Worm (Caenorhabditis elegans) whole organism, L2 larva: ENCODE measurements around the gene pqn-8.

ENCODE experiments used
- C34F6.9 ChIP-seq: fragments of 150-350 bp; optimal IDR thresholded peaks from 2 replicates; lab custom pipeline; 2014; ENCODE audit warnings: missing biosample characterization, missing genetic modification characterization
- F13H6.1 ChIP-seq: sonication (generic microtip); optimal IDR thresholded peaks from 2 replicates; lab custom pipeline; 2016; ENCODE audit warnings: missing genetic modification characterization, missing compliant biosample characterization
- R02D3.7 ChIP-seq: fragments of 150-350 bp; optimal IDR thresholded peaks from 2 replicates; lab custom pipeline; 2014; ENCODE audit warnings: missing biosample characterization, missing genetic modification characterization
- Y55F3AM.14 ChIP-seq: fragments of 200-800 bp; sonication (Bioruptor generic); optimal IDR thresholded peaks from 2 replicates; lab custom pipeline; 2018; ENCODE audit warnings: mild to moderate bottlenecking, missing genetic modification characterization, missing compliant biosample characterization
- ZK546.5 ChIP-seq: sonication (generic microtip); optimal IDR thresholded peaks from 2 replicates; lab custom pipeline; 2017; ENCODE audit warnings: missing biosample characterization, missing genetic modification characterization
- alr-1 ChIP-seq: fragments of 150-350 bp; optimal IDR thresholded peaks from 2 replicates; lab custom pipeline; 2014; ENCODE audit warnings: missing biosample characterization, missing genetic modification characterization
- aly-2 ChIP-seq: fragments of 150-350 bp; optimal IDR thresholded peaks from 2 replicates; lab custom pipeline; 2014; ENCODE audit warnings: missing biosample characterization, missing genetic modification characterization
- ama-1 ChIP-seq: fragments of 150-350 bp; optimal IDR thresholded peaks from 2 replicates; lab custom pipeline; 2018; ENCODE audit warnings: inconsistent platforms
- ceh-16 ChIP-seq: fragments of 150-350 bp; optimal IDR thresholded peaks from 2 replicates; lab custom pipeline; 2014; ENCODE audit warnings: missing biosample characterization, missing genetic modification characterization
- crh-2 ChIP-seq: sonication (generic microtip); optimal IDR thresholded peaks from 2 replicates; lab custom pipeline; 2017; ENCODE audit warnings: missing biosample characterization, missing genetic modification characterization
- dmd-4 ChIP-seq: sonication (generic microtip); optimal IDR thresholded peaks from 2 replicates; lab custom pipeline; 2017; ENCODE audit warnings: missing biosample characterization, missing genetic modification characterization
- egl-27 ChIP-seq: sonication (generic microtip); optimal IDR thresholded peaks from 3 replicates; lab custom pipeline; 2017; ENCODE audit warnings: missing biosample characterization, missing genetic modification reagents, missing genetic modification characterization
- elt-1 ChIP-seq: fragments of 150-350 bp; optimal IDR thresholded peaks from 2 replicates; lab custom pipeline; 2014; ENCODE audit warnings: missing biosample characterization, missing genetic modification characterization
- elt-3 ChIP-seq: sonication (generic microtip); optimal IDR thresholded peaks from 2 replicates; lab custom pipeline; 2017; ENCODE audit warnings: missing biosample characterization, missing genetic modification characterization
- fos-1 ChIP-seq: fragments of 150-350 bp; optimal IDR thresholded peaks from 2 replicates; lab custom pipeline; 2014; ENCODE audit warnings: missing biosample characterization, missing genetic modification characterization
- gmeb-1 ChIP-seq: fragments of 150-350 bp; optimal IDR thresholded peaks from 2 replicates; lab custom pipeline; 2014; ENCODE audit warnings: missing biosample characterization, missing genetic modification characterization
- lin-11 ChIP-seq: fragments of 150-350 bp; sonication (generic microtip); optimal IDR thresholded peaks from 2 replicates; lab custom pipeline; 2014; ENCODE audit warnings: missing biosample characterization, missing genetic modification characterization, inconsistent platforms, mixed read lengths
- lin-13 ChIP-seq: fragments of 150-350 bp; optimal IDR thresholded peaks from 2 replicates; lab custom pipeline; 2014; ENCODE audit warnings: missing biosample characterization, missing genetic modification reagents, missing genetic modification characterization
- lin-39 ChIP-seq: fragments of 150-350 bp; optimal IDR thresholded peaks from 2 replicates; lab custom pipeline; 2014; ENCODE audit warnings: missing biosample characterization, missing genetic modification reagents, missing genetic modification characterization
- lsy-2 ChIP-seq, 2 experiments: fragments of 150-350 bp in 1 of 2; sonication (generic microtip) in 1 of 2; optimal IDR thresholded peaks; 2 replicates each; lab custom pipeline; 2014 to 2017; ENCODE audit warnings: missing biosample characterization in 2 of 2, missing genetic modification characterization in 2 of 2
- mbf-1 ChIP-seq: sonication (generic microtip); optimal IDR thresholded peaks from 2 replicates; lab custom pipeline; 2017; ENCODE audit warnings: missing biosample characterization, missing genetic modification characterization
- mdl-1 ChIP-seq, 2 experiments: fragments of 150-350 bp in 1 of 2; sonication (generic microtip) in 1 of 2; optimal IDR thresholded peaks; 2 replicates each; lab custom pipeline; 2017; ENCODE audit warnings: missing biosample characterization in 2 of 2, missing genetic modification characterization in 2 of 2
- nhr-129 ChIP-seq: fragments of 150-350 bp; optimal IDR thresholded peaks from 2 replicates; lab custom pipeline; 2014; ENCODE audit warnings: missing biosample characterization, missing genetic modification characterization
- nhr-23 ChIP-seq: fragments of 150-350 bp; optimal IDR thresholded peaks from 2 replicates; lab custom pipeline; 2014; ENCODE audit warnings: missing biosample characterization, missing genetic modification reagents, missing genetic modification characterization
- nhr-25 ChIP-seq: fragments of 150-350 bp; sonication (generic microtip); optimal IDR thresholded peaks from 3 replicates; lab custom pipeline; 2014; ENCODE audit warnings: missing biosample characterization, missing genetic modification characterization
- nhr-6 ChIP-seq: fragments of 150-350 bp; optimal IDR thresholded peaks from 2 replicates; lab custom pipeline; 2014; ENCODE audit warnings: missing biosample characterization, missing genetic modification characterization
- peb-1 ChIP-seq: fragments of 150-350 bp; optimal IDR thresholded peaks from 2 replicates; lab custom pipeline; 2014; ENCODE audit warnings: missing biosample characterization, missing genetic modification characterization
- sem-4 ChIP-seq: fragments of 150-350 bp; optimal IDR thresholded peaks from 2 replicates; lab custom pipeline; 2014; ENCODE audit warnings: missing biosample characterization, missing genetic modification reagents, missing genetic modification characterization
- skn-1 ChIP-seq: sonication (generic microtip); optimal IDR thresholded peaks from 2 replicates; lab custom pipeline; 2017; ENCODE audit warnings: missing biosample characterization, missing genetic modification characterization
- sma-3 ChIP-seq: sonication (generic microtip); optimal IDR thresholded peaks from 2 replicates; lab custom pipeline; 2016; ENCODE audit warnings: missing genetic modification reagents, missing genetic modification characterization, missing compliant biosample characterization
- sma-9 ChIP-seq, 2 experiments: fragments of 150-350 bp in 1 of 2; sonication (generic microtip) in 1 of 2; optimal IDR thresholded peaks; 2 replicates each; lab custom pipeline; 2014 to 2016; ENCODE audit warnings: missing genetic modification characterization in 2 of 2, mild to moderate bottlenecking in 1 of 2, missing biosample characterization in 1 of 2, missing compliant biosample characterization in 1 of 2, missing genetic modification reagents in 1 of 2, moderate library complexity in 1 of 2
- unc-55 ChIP-seq: fragments of 150-350 bp; sonication (generic microtip); optimal IDR thresholded peaks from 3 replicates; lab custom pipeline; 2014; ENCODE audit warnings: missing biosample characterization, missing genetic modification reagents, missing genetic modification characterization
- unc-62 ChIP-seq: fragments of 150-350 bp; optimal IDR thresholded peaks from 2 replicates; lab custom pipeline; 2014; ENCODE audit warnings: missing biosample characterization, missing genetic modification reagents, missing genetic modification characterization
- zag-1 ChIP-seq: fragments of 150-350 bp; optimal IDR thresholded peaks from 2 replicates; lab custom pipeline; 2014; ENCODE audit warnings: missing biosample characterization, missing genetic modification characterization
- ztf-1 ChIP-seq: fragments of 200-800 bp; sonication (Bioruptor generic); conservative IDR thresholded peaks from 2 replicates; pipeline ENCODE4 v1.3.6; 2022; ENCODE audit warnings: missing genetic modification characterization, missing compliant biosample characterization
- ztf-11 ChIP-seq: sonication (generic microtip); optimal IDR thresholded peaks from 2 replicates; lab custom pipeline; 2017; ENCODE audit warnings: missing biosample characterization, missing genetic modification characterization
- ztf-4 ChIP-seq: fragments of 150-350 bp; optimal IDR thresholded peaks from 2 replicates; lab custom pipeline; 2014; ENCODE audit warnings: missing biosample characterization, missing genetic modification characterization

pqn-8 gene

DNA sequence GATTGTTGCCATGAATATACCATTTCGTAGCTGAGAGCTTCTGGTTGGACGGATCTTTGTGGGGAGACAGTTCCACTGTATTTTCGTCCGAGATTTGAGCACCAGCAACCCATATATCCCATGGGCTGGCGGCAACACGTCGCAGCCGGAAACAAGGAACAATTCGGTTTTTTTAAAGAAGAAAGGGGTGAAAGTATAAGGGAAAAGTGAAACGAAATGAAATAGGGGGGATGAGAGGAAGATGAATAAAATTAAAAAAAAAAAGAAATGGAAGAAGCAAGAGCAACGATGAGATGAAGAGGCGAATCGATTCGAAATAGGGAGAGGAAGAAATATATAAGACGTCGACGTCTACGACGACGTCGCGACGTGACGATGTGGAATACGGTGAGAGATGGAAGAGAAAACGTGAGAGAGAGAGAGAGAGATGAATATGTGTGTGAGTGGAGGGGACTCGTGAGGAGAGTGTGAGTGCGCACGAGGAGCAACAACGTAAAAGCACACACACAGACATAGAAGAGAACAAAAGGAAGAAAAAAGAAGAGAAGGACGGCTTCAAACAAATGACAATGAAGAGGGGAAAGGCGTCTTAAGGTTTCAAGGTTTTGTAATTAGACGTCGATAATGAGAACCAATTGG, 18.7 kb upstream of the pqn-8 start, which contains the start of gene rgs-1:
Gene rgs-1, minus strand, starts transcription at position 146 of the 639 bp plus-strand sequence.
- TF ChIP-seq F13H6.1: no peak
- TF ChIP-seq R02D3.7 (tag; lab: Kevin White, UChicago): no peak
- TF ChIP-seq lin-39 (tag; lab: Kevin White, UChicago): no peak
- TF ChIP-seq C34F6.9 (tag; lab: Kevin White, UChicago): peak; percentile 79
- TF ChIP-seq unc-62: no peak
- TF ChIP-seq nhr-6 (tag; lab: Kevin White, UChicago): peak; percentile 37
- TF ChIP-seq zag-1 (tag; lab: Kevin White, UChicago): peak; percentile 42
- no peak for TF ChIP-seq Y55F3AM.14 (GFP tag; lab: Kevin White, UChicago)
- TF ChIP-seq mdl-1 (tag; optimal IDR thresholded peaks at IDR 0.05; lab: Kevin White, UChicago): peak in 1 of 2 experiments; percentile 76
- TF ChIP-seq fos-1 (tag; lab: Kevin White, UChicago): peak; percentile 9
- TF ChIP-seq aly-2 (tag; lab: Kevin White, UChicago): no peak
- TF ChIP-seq crh-2 (tag; lab: Kevin White, UChicago): peak; percentile 77
- TF ChIP-seq lsy-2 (tag; optimal IDR thresholded peaks at IDR 0.05; lab: Kevin White, UChicago): peak in 1 of 2 experiments; percentile 62
- no peak for TF ChIP-seq mbf-1 (tag; lab: Kevin White, UChicago)
- peak; percentile 44 for TF ChIP-seq lin-11
- TF ChIP-seq elt-3 (tag; lab: Kevin White, UChicago): no peak
- no peak for TF ChIP-seq ceh-16 (tag; lab: Kevin White, UChicago)
- TF ChIP-seq unc-55 (GFP tag; lab: Kevin White, UChicago): peak; percentile 89
- peak; percentile 33 for TF ChIP-seq lin-13 (GFP tag; lab: Kevin White, UChicago)
- TF ChIP-seq nhr-129 (tag; lab: Kevin White, UChicago): peak; percentile 69
- TF ChIP-seq sem-4 (tag; lab: Kevin White, UChicago): peak; percentile 2

DNA sequence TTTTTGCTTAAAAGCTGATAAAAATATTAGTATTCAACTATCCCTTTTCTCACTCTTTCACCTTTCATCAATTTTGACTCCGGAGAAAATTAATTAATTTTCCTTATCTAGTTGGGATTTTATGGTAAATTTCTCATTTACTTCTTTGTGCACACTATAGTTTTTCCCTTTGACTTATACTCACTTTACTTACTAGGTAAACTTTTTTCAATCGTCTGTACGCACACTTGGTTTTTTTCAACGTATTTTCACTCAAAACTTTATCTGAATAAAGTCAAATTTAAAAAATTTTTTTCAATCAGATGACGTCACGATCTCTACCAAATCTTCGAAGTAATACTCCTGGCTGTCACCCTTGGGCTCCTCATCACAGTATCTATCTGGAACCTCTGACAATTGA, 14.3 kb upstream of the pqn-8 start, which contains the start of gene C05B5.16:
Gene C05B5.16, plus strand, starts transcription at position 301 of the 400 bp plus-strand sequence.
- no peak for TF ChIP-seq nhr-23 (tag; lab: Kevin White, UChicago)
- TF ChIP-seq dmd-4 (tag; lab: Kevin White, UChicago): no peak
- TF ChIP-seq mbf-1 (tag; lab: Kevin White, UChicago): no peak
- no peak for TF ChIP-seq ztf-1 (GFP tag; lab: Robert Waterston, UW)
- TF ChIP-seq gmeb-1: no peak
- TF ChIP-seq ztf-11 (tag; lab: Kevin White, UChicago): no peak
- no peak for TF ChIP-seq peb-1 (tag; lab: Kevin White, UChicago)
- no peak for TF ChIP-seq aly-2 (tag; lab: Kevin White, UChicago)
- no peak for TF ChIP-seq sma-9 (GFP tag; optimal IDR thresholded peaks at IDR 0.05; lab: Kevin White, UChicago)
- TF ChIP-seq sma-9 (tag; optimal IDR thresholded peaks at IDR 0.05; lab: Kevin White, UChicago): no peak
- no peak for TF ChIP-seq ZK546.5 (tag; lab: Kevin White, UChicago)
- TF ChIP-seq egl-27: no peak
- TF ChIP-seq lin-13 (GFP tag; lab: Kevin White, UChicago): no peak
- TF ChIP-seq sma-3 (GFP tag; lab: Kevin White, UChicago): no peak
- TF ChIP-seq ama-1 (lab: Kevin White, UChicago): no peak
- TF ChIP-seq elt-3 (tag; lab: Kevin White, UChicago): no peak
- no peak for TF ChIP-seq skn-1 (tag; lab: Kevin White, UChicago)
- no peak for TF ChIP-seq alr-1
- no peak for TF ChIP-seq R02D3.7 (tag; lab: Kevin White, UChicago)
- TF ChIP-seq elt-1 (tag; lab: Kevin White, UChicago): no peak
- no peak for TF ChIP-seq nhr-25

ce11 chrIII:10010117-10010516, 12.3 kb upstream of the pqn-8 start, which contains the start of gene fbxa-155:
fbxa-155 (minus strand) TSS chrIII:10010217.
- no peak for TF ChIP-seq unc-62
- no peak for TF ChIP-seq ztf-4 (tag; lab: Kevin White, UChicago)
- TF ChIP-seq elt-1 (tag; lab: Kevin White, UChicago): no peak
- no peak for TF ChIP-seq gmeb-1
- TF ChIP-seq nhr-23 (tag; lab: Kevin White, UChicago): no peak
- TF ChIP-seq lin-39 (tag; lab: Kevin White, UChicago): no peak
